Worm (Caenorhabditis elegans) whole organism, mixed stage, embryonic: Measurements from ENCODE around the gene K06A9.3.

Experiments used
- ceh-39 ChIP-seq: fragments of 150-350 bp; optimal IDR thresholded peaks from 2 replicates; lab custom pipeline; 2014; ENCODE audit warnings: missing biosample characterization, missing genetic modification characterization
- ceh-83 ChIP-seq: fragments of 200-800 bp; sonication (Bioruptor generic); optimal IDR thresholded peaks from 2 replicates; lab custom pipeline; 2018; ENCODE audit warnings: mild to moderate bottlenecking, missing genetic modification characterization, missing compliant biosample characterization
- elt-1 ChIP-seq: sonication (generic microtip); optimal IDR thresholded peaks from 2 replicates; lab custom pipeline; 2017; ENCODE audit warnings: missing genetic modification characterization, mild to moderate bottlenecking, missing compliant biosample characterization, antibody characterized with exemption, moderate library complexity, borderline replicate concordance; ENCODE audit not compliant: insufficient read depth
- mab-5 ChIP-seq: fragments of 150-350 bp; optimal IDR thresholded peaks from 2 replicates; lab custom pipeline; 2014; ENCODE audit warnings: missing biosample characterization, missing genetic modification characterization
- nhr-12 ChIP-seq: fragments of 150-350 bp; optimal IDR thresholded peaks from 2 replicates; lab custom pipeline; 2014; ENCODE audit warnings: missing biosample characterization, missing genetic modification characterization
- nhr-237 ChIP-seq: fragments of 150-350 bp; optimal IDR thresholded peaks from 2 replicates; lab custom pipeline; 2014; ENCODE audit warnings: missing biosample characterization, missing genetic modification characterization
- nhr-28 ChIP-seq: fragments of 150-350 bp; optimal IDR thresholded peaks from 2 replicates; lab custom pipeline; 2014; ENCODE audit warnings: missing biosample characterization, missing genetic modification characterization
- pha-4 ChIP-seq: fragments of 150-350 bp; optimal IDR thresholded peaks from 2 replicates; lab custom pipeline; 2018; ENCODE audit warnings: missing biosample characterization, missing genetic modification reagents, missing genetic modification characterization
- sem-2 ChIP-seq: fragments of 200-800 bp; sonication (Bioruptor generic); optimal IDR thresholded peaks from 2 replicates; lab custom pipeline; 2018; ENCODE audit warnings: mild to moderate bottlenecking, missing genetic modification characterization, missing compliant biosample characterization
- sptf-1 ChIP-seq: sonication (generic microtip); optimal IDR thresholded peaks from 2 replicates; lab custom pipeline; 2017; ENCODE audit warnings: mild to moderate bottlenecking, missing genetic modification characterization, moderate library complexity, missing compliant biosample characterization
- unc-39 ChIP-seq: fragments of 150-350 bp; optimal IDR thresholded peaks from 2 replicates; lab custom pipeline; 2014; ENCODE audit warnings: missing biosample characterization, missing genetic modification characterization
- unc-62 ChIP-seq: fragments of 150-350 bp; optimal IDR thresholded peaks from 2 replicates; lab custom pipeline; 2014; ENCODE audit warnings: missing biosample characterization, missing genetic modification reagents, missing genetic modification characterization
- ztf-11 ChIP-seq: fragments of 150-350 bp; optimal IDR thresholded peaks from 2 replicates; lab custom pipeline; 2014; ENCODE audit warnings: missing biosample characterization, missing genetic modification characterization

DNA sequence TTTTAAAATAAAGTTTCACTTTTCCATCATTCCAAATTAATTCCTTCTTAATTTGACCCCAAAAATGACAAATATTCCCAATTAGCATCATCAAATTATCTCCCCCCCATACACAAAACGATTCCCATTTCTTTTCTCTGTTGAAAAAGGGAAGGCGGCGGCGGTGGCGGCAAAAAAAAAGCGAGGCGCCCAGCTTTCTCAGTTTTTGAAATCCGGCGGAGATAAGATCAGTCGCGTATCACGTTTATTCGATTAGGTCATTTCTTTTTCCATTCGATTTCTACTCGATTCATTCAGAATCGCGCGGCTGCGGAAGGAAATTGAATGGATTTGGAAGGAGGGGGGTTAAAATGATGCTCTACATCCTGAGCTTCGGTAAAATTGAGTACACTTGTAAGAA lies 48.8 kb upstream of the K06A9.3 start:
- TF ChIP-seq nhr-237 (tag; lab: Kevin White, UChicago) (no peak), nhr-12 (tag; lab: Kevin White, UChicago) (no peak), elt-1 (tag; lab: Kevin White, UChicago) (no peak), ztf-11 (tag; lab: Kevin White, UChicago) (no peak), sptf-1 (tag; lab: Kevin White, UChicago) (no peak), sem-2 (GFP tag; lab: Kevin White, UChicago) (no peak), mab-5 (tag; lab: Kevin White, UChicago) (no peak), ceh-39 (no peak), unc-62 (GFP tag; lab: Kevin White, UChicago) (no peak), nhr-28 (tag; lab: Kevin White, UChicago) (no peak), ceh-83 (GFP tag; lab: Kevin White, UChicago) (no peak), unc-39 (tag; lab: Kevin White, UChicago) (no peak), pha-4 (tag; lab: Kevin White, UChicago) (no peak)
